Fruit fly (Drosophila melanogaster) whole organism, embryonic: Measurements from ENCODE around the gene CG8420.

Experiments
- CG4707 ChIP-seq: fragments of 200-800 bp; sonication (Bioruptor generic); optimal IDR thresholded peaks from 2 replicates; lab custom pipeline; 2018; ENCODE audit warnings: missing biosample characterization, mild to moderate bottlenecking, missing genetic modification characterization, moderate library complexity
- CG6683 ChIP-seq: fragments of 200-800 bp; sonication (Bioruptor generic); optimal IDR thresholded peaks from 2 replicates; lab custom pipeline; 2017; ENCODE audit warnings: missing biosample characterization, mild to moderate bottlenecking, missing genetic modification characterization, missing genetic modification reagents
- Dip3 ChIP-seq: fragments of 200-800 bp; sonication (Bioruptor generic); optimal IDR thresholded peaks from 3 replicates; lab custom pipeline; 2016; ENCODE audit warnings: missing biosample characterization, missing genetic modification characterization
- Hsf ChIP-seq: fragments of 200-800 bp; sonication (Bioruptor generic); optimal IDR thresholded peaks from 3 replicates; lab custom pipeline; 2016; ENCODE audit warnings: missing biosample characterization, missing genetic modification characterization
- Rx ChIP-seq: fragments of 200-800 bp; sonication (Bioruptor generic); IDR thresholded peaks from 2 replicates; pipeline ENCODE4 v1.3.6; 2022; ENCODE audit warnings: missing biosample characterization, missing genetic modification characterization
- cad ChIP-seq: fragments of >200 bp; optimal IDR thresholded peaks from 2 replicates; lab custom pipeline; 2017; ENCODE audit warnings: missing biosample characterization, missing genetic modification characterization
- esg ChIP-seq: fragments of 200-800 bp; sonication (Bioruptor generic); conservative IDR thresholded peaks from 2 replicates; pipeline ENCODE4 v1.3.6; 2022; ENCODE audit warnings: missing biosample characterization, missing genetic modification characterization
- zen ChIP-seq: fragments of 200-800 bp; sonication (Bioruptor generic); optimal IDR thresholded peaks from 3 replicates; lab custom pipeline; 2018; ENCODE audit warnings: missing biosample characterization, mild to moderate bottlenecking, missing genetic modification characterization, moderate library complexity

dm6 chr3R:9236883-9237267, 9.6 kb upstream of the CG8420 start:
- no peak for TF ChIP-seq Dip3 (GFP tag; lab: Kevin White, UChicago)
- TF ChIP-seq zen (tag; lab: Kevin White, UChicago), result no peak
- TF ChIP-seq cad, result no peak
- no peak for TF ChIP-seq CG6683 (GFP tag; lab: Kevin White, UChicago)
- no peak for TF ChIP-seq Rx (GFP tag; lab: Robert Waterston, UW)
- no peak for TF ChIP-seq CG4707
- TF ChIP-seq esg (GFP tag; lab: Robert Waterston, UW), result no peak
- no peak for TF ChIP-seq Hsf (GFP tag; lab: Kevin White, UChicago)
